Worm (Caenorhabditis elegans) whole organism, early embryonic: ENCODE measurements around the gene glb-23.

Experiments used
- B0310.2 ChIP-seq: sonication (generic microtip); optimal IDR thresholded peaks from 2 replicates; lab custom pipeline; 2016; ENCODE audit warnings: mild to moderate bottlenecking, missing genetic modification characterization, missing compliant biosample characterization
- F13C5.2 ChIP-seq: sonication (generic microtip); optimal IDR thresholded peaks from 2 replicates; lab custom pipeline; 2017; ENCODE audit warnings: mild to moderate bottlenecking, missing genetic modification characterization, inconsistent platforms, missing compliant biosample characterization
- aly-1 ChIP-seq: sonication (generic microtip); optimal IDR thresholded peaks from 2 replicates; lab custom pipeline; 2016; ENCODE audit warnings: missing genetic modification characterization, missing compliant biosample characterization
- ama-1 ChIP-seq: fragments of 150-350 bp; optimal IDR thresholded peaks from 2 replicates; lab custom pipeline; 2014
- ceh-13 ChIP-seq: fragments of 200-800 bp; sonication (Bioruptor generic); optimal IDR thresholded peaks from 2 replicates; lab custom pipeline; 2018; ENCODE audit warnings: mild to moderate bottlenecking, missing genetic modification characterization, missing compliant biosample characterization
- ceh-36 ChIP-seq: sonication (generic microtip); optimal IDR thresholded peaks from 2 replicates; lab custom pipeline; 2016; ENCODE audit warnings: missing genetic modification characterization, inconsistent platforms, missing compliant biosample characterization
- ets-7 ChIP-seq: sonication (generic microtip); optimal IDR thresholded peaks from 2 replicates; lab custom pipeline; 2016; ENCODE audit warnings: missing genotype, missing genetic modification characterization, missing compliant biosample characterization
- flt-1 ChIP-seq: fragments of 200-800 bp; sonication (Bioruptor generic); IDR thresholded peaks from 2 replicates; pipeline ENCODE4 v1.3.6; 2022; ENCODE audit warnings: missing genetic modification characterization, missing compliant biosample characterization
- hmbx-1 ChIP-seq: sonication (generic microtip); optimal IDR thresholded peaks from 2 replicates; lab custom pipeline; 2016; ENCODE audit warnings: mild to moderate bottlenecking, missing genetic modification characterization, missing compliant biosample characterization
- hmg-4 ChIP-seq: fragments of 200-800 bp; sonication (Bioruptor generic); optimal IDR thresholded peaks from 2 replicates; lab custom pipeline; 2018; ENCODE audit warnings: mild to moderate bottlenecking, missing genetic modification characterization, missing compliant biosample characterization
- hnd-1 ChIP-seq: sonication (generic microtip); optimal IDR thresholded peaks from 2 replicates; lab custom pipeline; 2016; ENCODE audit warnings: missing genetic modification characterization, missing compliant biosample characterization
- pes-1 ChIP-seq: fragments of 200-800 bp; sonication (Bioruptor generic); IDR thresholded peaks from 2 replicates; pipeline ENCODE4 v1.3.6; 2022; ENCODE audit warnings: missing genetic modification reagents, missing genetic modification characterization, missing compliant biosample characterization
- scrt-1 ChIP-seq: fragments of 200-800 bp; sonication (Bioruptor generic); IDR thresholded peaks from 2 replicates; pipeline ENCODE4 v1.3.6; 2022; ENCODE audit warnings: missing genetic modification characterization, missing compliant biosample characterization
- sea-1 ChIP-seq: fragments of 200-800 bp; sonication (Bioruptor generic); conservative IDR thresholded peaks from 2 replicates; pipeline ENCODE4 v1.3.6; 2022; ENCODE audit warnings: missing genetic modification characterization, missing compliant biosample characterization
- tbx-11 ChIP-seq: fragments of 200-800 bp; sonication (Bioruptor generic); IDR thresholded peaks from 2 replicates; pipeline ENCODE4 v1.3.6; 2022; ENCODE audit warnings: missing genetic modification characterization, missing compliant biosample characterization
- tbx-37 ChIP-seq: fragments of 200-800 bp; sonication (Bioruptor generic); conservative IDR thresholded peaks from 2 replicates; pipeline ENCODE4 v1.3.6; 2022; ENCODE audit warnings: missing genetic modification reagents, missing genetic modification characterization, missing compliant biosample characterization
- tra-4 ChIP-seq: sonication (generic microtip); optimal IDR thresholded peaks from 2 replicates; lab custom pipeline; 2017; ENCODE audit warnings: missing genetic modification characterization, missing compliant biosample characterization

Gene glb-23

ce11 chrIV:7236248-7236772, 17.0 kb upstream of the glb-23 start:
- TF ChIP-seq hmg-4, result no peak
- TF ChIP-seq sea-1 (GFP tag; lab: Robert Waterston, UW), result no peak
- TF ChIP-seq tbx-37 (GFP tag; lab: Robert Waterston, UW), result no peak
- no peak for TF ChIP-seq hnd-1 (tag; lab: Kevin White, UChicago)
- no peak for TF ChIP-seq flt-1 (GFP tag; lab: Robert Waterston, UW)
- no peak for TF ChIP-seq tbx-11 (GFP tag; lab: Robert Waterston, UW)
- no peak for TF ChIP-seq tra-4 (tag; lab: Kevin White, UChicago)
- no peak for TF ChIP-seq F13C5.2 (tag; lab: Kevin White, UChicago)
- TF ChIP-seq ama-1, result no peak
- no peak for TF ChIP-seq scrt-1 (GFP tag; lab: Robert Waterston, UW)

- peak; percentile 73 for TF ChIP-seq hmg-4
- no peak for TF ChIP-seq hmbx-1
- peak; percentile 74 for TF ChIP-seq F13C5.2 (tag; lab: Kevin White, UChicago)
- TF ChIP-seq aly-1 (tag; lab: Kevin White, UChicago), result no peak
- TF ChIP-seq tbx-11 (GFP tag; lab: Robert Waterston, UW), result peak; percentile 45; the same call in 1 of the 2 replicates
- 0 out of 2 replicates have a peak, but pooled peaks have one; percentile 7 for TF ChIP-seq sea-1 (GFP tag; lab: Robert Waterston, UW)
Observed at ce11 chrIV:7235382-7235917, 16.2 kb upstream of the glb-23 start.

- no peak for TF ChIP-seq sea-1 (GFP tag; lab: Robert Waterston, UW)
- TF ChIP-seq pes-1 (GFP tag; lab: Robert Waterston, UW), result no peak
- no peak for TF ChIP-seq ama-1
- TF ChIP-seq B0310.2 (tag; lab: Kevin White, UChicago), result no peak
- TF ChIP-seq ceh-13 (GFP tag; lab: Kevin White, UChicago), result no peak
- no peak for TF ChIP-seq aly-1 (tag; lab: Kevin White, UChicago)
- no peak for TF ChIP-seq hnd-1 (tag; lab: Kevin White, UChicago)
- no peak for TF ChIP-seq hmbx-1
- no peak for TF ChIP-seq hmg-4
Observed at ce11 chrIV:7234623-7235022, 15.3 kb upstream of the glb-23 start.

ce11 chrIV:7233566-7234014, 14.3 kb upstream of the glb-23 start:
- TF ChIP-seq ceh-13 (GFP tag; lab: Kevin White, UChicago) (no peak), pes-1 (GFP tag; lab: Robert Waterston, UW) (no peak), scrt-1 (GFP tag; lab: Robert Waterston, UW) (no peak), ets-7 (tag; lab: Kevin White, UChicago) (no peak), ceh-36 (tag; lab: Kevin White, UChicago) (no peak), F13C5.2 (tag; lab: Kevin White, UChicago) (no peak), hnd-1 (tag; lab: Kevin White, UChicago) (no peak)

- TF ChIP-seq flt-1 (GFP tag; lab: Robert Waterston, UW) (no peak), ets-7 (tag; lab: Kevin White, UChicago) (no peak), tbx-37 (GFP tag; lab: Robert Waterston, UW) (no peak), tbx-11 (GFP tag; lab: Robert Waterston, UW) (no peak), pes-1 (GFP tag; lab: Robert Waterston, UW) (no peak), ceh-13 (GFP tag; lab: Kevin White, UChicago) (no peak), scrt-1 (GFP tag; lab: Robert Waterston, UW) (no peak), hnd-1 (tag; lab: Kevin White, UChicago) (no peak), ama-1 (no peak), B0310.2 (tag; lab: Kevin White, UChicago) (no peak), tra-4 (tag; lab: Kevin White, UChicago) (no peak), ceh-36 (tag; lab: Kevin White, UChicago) (no peak)
Observed at ce11 chrIV:7230935-7231334, 11.6 kb upstream of the glb-23 start, which contains the start of gene D2024.4. TSS of gene D2024.4 (plus strand) at chrIV:7231235.

ce11 chrIV:7230198-7230597, 10.9 kb upstream of the glb-23 start, which contains the start of gene cap-1:
TSS of gene cap-1 (minus strand) at chrIV:7230223.
- no peak for TF ChIP-seq hnd-1 (tag; lab: Kevin White, UChicago)
- TF ChIP-seq aly-1 (tag; lab: Kevin White, UChicago), result no peak
- TF ChIP-seq ceh-13 (GFP tag; lab: Kevin White, UChicago), result no peak
- TF ChIP-seq ets-7 (tag; lab: Kevin White, UChicago), result no peak
- TF ChIP-seq tbx-37 (GFP tag; lab: Robert Waterston, UW), result peak; percentile 44; the same call in 1 of the 2 replicates
- TF ChIP-seq F13C5.2 (tag; lab: Kevin White, UChicago), result peak; percentile 36
- TF ChIP-seq hmg-4, result no peak
- no peak for TF ChIP-seq sea-1 (GFP tag; lab: Robert Waterston, UW)
- TF ChIP-seq hmbx-1, result no peak
- TF ChIP-seq ama-1, result no peak
- TF ChIP-seq pes-1 (GFP tag; lab: Robert Waterston, UW), result no peak

- TF ChIP-seq ets-7 (tag; lab: Kevin White, UChicago) (no peak), tbx-37 (GFP tag; lab: Robert Waterston, UW) (no peak), tbx-11 (GFP tag; lab: Robert Waterston, UW) (no peak), ceh-13 (GFP tag; lab: Kevin White, UChicago) (no peak), aly-1 (tag; lab: Kevin White, UChicago) (no peak), pes-1 (GFP tag; lab: Robert Waterston, UW) (no peak), ceh-36 (tag; lab: Kevin White, UChicago) (no peak)
Observed at ce11 chrIV:7228208-7228607, 8.9 kb upstream of the glb-23 start, which contains the start of gene D2024.5. TSS of gene D2024.5 (minus strand) at chrIV:7228308.
